Fruit fly (Drosophila melanogaster): ENCODE measurements around the gene CG5282.

The CG5282 gene

DNA sequence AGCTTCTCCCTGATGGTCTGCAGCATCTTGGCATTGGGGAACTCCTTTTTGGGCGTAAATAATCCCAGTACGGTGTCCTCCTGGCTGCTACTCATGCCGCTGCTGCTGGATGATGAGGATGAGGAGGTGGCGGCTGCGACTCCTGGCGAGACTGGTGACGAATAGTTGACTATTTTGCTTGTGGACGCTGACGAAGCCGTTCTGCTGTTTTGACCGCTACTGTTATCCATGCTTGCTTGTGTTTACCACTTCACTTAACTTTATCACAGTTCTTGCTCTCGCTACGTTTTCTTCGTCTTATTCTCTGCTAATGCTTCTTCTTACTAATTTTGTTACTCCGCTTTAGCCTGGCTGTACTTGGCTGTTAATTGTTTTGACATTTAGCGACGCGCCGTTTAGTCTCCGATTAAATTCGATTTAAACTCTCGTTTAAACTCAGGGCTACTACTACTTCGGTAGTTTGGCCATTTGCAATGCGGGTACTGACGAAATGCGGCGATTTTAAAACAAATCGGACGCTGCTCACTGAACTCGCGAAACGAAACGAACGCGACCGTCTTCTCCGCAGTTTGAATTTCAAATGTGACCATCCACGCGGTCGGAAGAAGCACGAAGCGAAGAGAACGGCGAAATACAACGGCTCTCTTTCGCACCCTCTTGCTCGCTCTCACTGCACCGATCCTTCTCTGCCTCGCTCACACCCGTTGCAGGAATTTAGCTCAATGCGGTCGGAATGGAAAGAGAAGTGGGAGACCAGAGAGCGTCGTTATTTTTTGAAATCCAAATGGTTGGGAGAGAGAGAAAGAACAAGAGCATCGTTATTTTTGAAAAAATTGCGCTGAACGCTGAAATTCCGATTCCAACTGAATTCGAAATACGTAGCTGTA lies 24.6 kb downstream of the CG5282 start, which contains the start of gene trbl (continued):
- TF ChIP-seq tap (tag; optimal IDR thresholded peaks at IDR 0.05) (peak; percentile 18), sna (GFP tag; IDR thresholded peaks at IDR 0.05; ENCODE audit: partially characterized antibody) (0 out of 2 replicates have a peak, but pooled peaks have one; percentile 55), HLH4C (GFP tag; IDR thresholded peaks at IDR 0.05; ENCODE audit: partially characterized antibody) (peak; percentile 73), HLHmδ (GFP tag; optimal IDR thresholded peaks at IDR 0.05) (peak; percentile 60), NC2β (GFP tag; optimal IDR thresholded peaks at IDR 0.05) (peak; percentile 13), so (GFP tag; IDR thresholded peaks at IDR 0.05) (peak; percentile 33; the same call in 1 of the 3 replicates), Ets97D (GFP tag; optimal IDR thresholded peaks at IDR 0.05) (peak; percentile 26), tx (GFP tag; optimal IDR thresholded peaks at IDR 0.05) (no peak), Deaf1 (tag; optimal IDR thresholded peaks at IDR 0.05) (peak; percentile 94), CG7271 (tag; optimal IDR thresholded peaks at IDR 0.05) (peak; percentile 54), CG10979 (tag; optimal IDR thresholded peaks at IDR 0.05) (peak; percentile 24), oc (tag; optimal IDR thresholded peaks at IDR 0.05) (peak; percentile 47), nmo (GFP tag; optimal IDR thresholded peaks at IDR 0.05) (peak; percentile 82), CG12299 (tag; optimal IDR thresholded peaks at IDR 0.05) (peak; percentile 60), CG31365 (tag; optimal IDR thresholded peaks at IDR 0.05) (peak; percentile 71), pita (GFP tag; optimal IDR thresholded peaks at IDR 0.05) (no peak), CG30020 (tag; optimal IDR thresholded peaks at IDR 0.05) (peak; percentile 20), amos (GFP tag; IDR thresholded peaks at IDR 0.05; ENCODE audit: partially characterized antibody) (peak; percentile 43), CG31441 (GFP tag; IDR thresholded peaks at IDR 0.05) (peak; percentile 20; the same call in 1 of the 2 replicates), CG12071 (GFP tag; optimal IDR thresholded peaks at IDR 0.05) (peak; percentile 58), CG13624 (GFP tag; optimal IDR thresholded peaks at IDR 0.05) (peak; percentile 69), CG4424 (GFP tag; optimal IDR thresholded peaks at IDR 0.05) (peak; percentile 18), BtbVII (GFP tag; optimal IDR thresholded peaks at IDR 0.05) (peak; percentile 66), NfI (GFP tag; optimal IDR thresholded peaks at IDR 0.05) (no peak), ATbp (GFP tag; optimal IDR thresholded peaks at IDR 0.05) (no peak), onecut (GFP tag; IDR thresholded peaks at IDR 0.05) (peak; percentile 27; the same call in 1 of the 2 replicates), pfk (GFP tag; optimal IDR thresholded peaks at IDR 0.05) (peak; percentile 52), B-H1 (GFP tag; IDR thresholded peaks at IDR 0.05) (no peak; the same call in 2 of the 3 replicates), ci (GFP tag; IDR thresholded peaks at IDR 0.05) (peak; percentile 43; the same call in 1 of the 3 replicates), mld (GFP tag; IDR thresholded peaks at IDR 0.05; ENCODE audit: partially characterized antibody) (peak; percentile 90), caup (GFP tag; optimal IDR thresholded peaks at IDR 0.05; ENCODE audit: severe bottlenecking) (peak; percentile 28), hbn (GFP tag; IDR thresholded peaks at IDR 0.05; ENCODE audit: partially characterized antibody) (peak; percentile 50), rib (GFP tag; IDR thresholded peaks at IDR 0.05) (peak; percentile 59; the same call in 1 of the 2 replicates), CG15011 (GFP tag; optimal IDR thresholded peaks at IDR 0.05) (no peak), vfl (GFP tag; optimal IDR thresholded peaks at IDR 0.05) (no peak), CG7839 (tag; optimal IDR thresholded peaks at IDR 0.05) (peak; percentile 25), CG11695 (GFP tag; IDR thresholded peaks at IDR 0.05) (no peak), Dbx (GFP tag; IDR thresholded peaks at IDR 0.05) (peak; percentile 58; the same call in 2 of the 3 replicates), CG2678 (tag; optimal IDR thresholded peaks at IDR 0.05) (peak; percentile 10), MBD-R2 (GFP tag; IDR thresholded peaks at IDR 0.05) (peak; percentile 23; the same call in 1 of the 2 replicates), E2f2 (GFP tag; IDR thresholded peaks at IDR 0.05) (peak; percentile 60), gsb-n (tag; optimal IDR thresholded peaks at IDR 0.05) (no peak), gsb (GFP tag; IDR thresholded peaks at IDR 0.05) (no peak), vvl (GFP tag; IDR thresholded peaks at IDR 0.05) (peak; percentile 56; the same call in 1 of the 2 replicates), CG18011 (GFP tag; optimal IDR thresholded peaks at IDR 0.05) (peak; percentile 20), CG1832 (GFP tag; optimal IDR thresholded peaks at IDR 0.05) (peak; percentile 97), D19A (tag; optimal IDR thresholded peaks at IDR 0.05) (peak; percentile 26)

All from whole organism, embryonic.